Worm (Caenorhabditis elegans): ENCODE results near the gene pygo-1.

ce11 chrIV:5076607-5077006, 6.5 kb upstream of the pygo-1 start:
- TF ChIP-seq elt-1 (tag; optimal IDR thresholded peaks at IDR 0.05), result no peak
- TF ChIP-seq fos-1 (tag; optimal IDR thresholded peaks at IDR 0.05), result no peak
- TF ChIP-seq ztf-1 (GFP tag; conservative IDR thresholded peaks at IDR 0.05), result no peak
- no peak for TF ChIP-seq unc-55 (GFP tag; optimal IDR thresholded peaks at IDR 0.05)
- TF ChIP-seq elt-3 (tag; optimal IDR thresholded peaks at IDR 0.05), result no peak
- no peak for TF ChIP-seq nhr-12 (tag; optimal IDR thresholded peaks at IDR 0.05)
- TF ChIP-seq nhr-237 (tag; optimal IDR thresholded peaks at IDR 0.05), result no peak
- TF ChIP-seq skn-1 (tag; optimal IDR thresholded peaks at IDR 0.05), result no peak
- no peak for TF ChIP-seq alr-1 (tag; optimal IDR thresholded peaks at IDR 0.05)
- no peak for TF ChIP-seq lin-39 (tag; optimal IDR thresholded peaks at IDR 0.05)
- no peak for TF ChIP-seq ama-1 (optimal IDR thresholded peaks at IDR 0.05)
- no peak for TF ChIP-seq crh-2 (tag; optimal IDR thresholded peaks at IDR 0.05)
- no peak for TF ChIP-seq lin-13 (GFP tag; optimal IDR thresholded peaks at IDR 0.05)
- TF ChIP-seq F13H6.1 (tag; optimal IDR thresholded peaks at IDR 0.05), result no peak
